Fruit fly (Drosophila melanogaster) S2 (cell line): ENCODE data around the gene Spn85F.

ENCODE experiments used
- CG8478 ChIP-seq: fragments of >200 bp; optimal IDR thresholded peaks from 2 replicates; lab custom pipeline; 2018
- CTCF ChIP-seq, 2 experiments: fragments of >200 bp; optimal IDR thresholded peaks; 2 replicates each; lab custom pipeline; 2018

Gene Spn85F

DNA sequence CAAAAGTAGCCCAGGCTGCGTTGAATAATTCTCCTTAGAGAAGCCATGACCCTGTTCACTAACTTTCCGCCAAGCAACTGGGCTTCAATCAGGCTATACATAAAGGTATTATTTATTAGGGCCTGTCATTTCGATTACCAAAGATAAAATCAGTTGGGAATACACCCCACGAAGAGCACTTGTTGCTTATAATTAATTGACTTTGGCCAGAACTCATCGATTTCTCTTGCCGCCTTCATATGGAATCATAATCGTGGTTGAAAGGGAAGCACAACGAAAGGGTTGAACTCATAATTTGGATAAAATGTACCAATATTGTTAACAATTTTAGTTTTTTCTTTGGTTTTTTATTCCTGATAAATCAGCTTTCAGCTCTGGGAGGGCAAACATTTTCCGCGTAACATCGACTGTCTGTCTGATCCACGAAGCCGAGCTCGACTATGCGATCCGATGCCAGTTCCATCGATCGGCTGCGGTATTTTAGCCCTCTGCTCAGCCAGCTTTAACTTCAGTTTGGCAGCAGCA is at the start of gene Spn85F, which contains the start of gene Gr85a:
TSS of gene Spn85F (plus strand) at position 475 of the 525 bp plus-strand sequence.
TSS of gene Gr85a (minus strand) at position 101 of the 525 bp plus-strand sequence.
- no peak for TF ChIP-seq CG8478 (lab: Kevin White, UChicago)
- no peak for TF ChIP-seq CTCF (optimal IDR thresholded peaks at IDR 0.05; lab: Kevin White, UChicago)

DNA sequence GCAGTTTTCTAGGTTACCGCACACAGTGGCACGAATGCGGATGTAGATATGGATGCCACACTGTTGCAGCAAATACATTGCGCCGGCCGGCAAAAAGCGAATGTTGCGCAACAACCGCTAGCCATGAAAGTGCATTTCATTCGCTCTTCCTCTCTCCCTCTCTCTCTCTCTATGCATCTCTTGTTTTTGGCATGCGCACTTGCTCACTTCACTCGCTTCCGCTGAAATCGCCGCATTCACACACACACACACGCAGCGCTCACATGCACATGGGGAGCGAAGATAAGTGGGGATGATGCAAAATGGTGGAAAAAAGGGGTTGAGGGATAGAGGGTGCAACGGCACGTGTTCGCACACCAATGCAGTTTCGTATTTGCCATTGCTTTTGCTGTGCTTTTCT is 47.1 kb upstream of the Spn85F start:
- no peak for TF ChIP-seq CTCF (optimal IDR thresholded peaks at IDR 0.05; lab: Kevin White, UChicago)
- no peak for TF ChIP-seq CG8478 (lab: Kevin White, UChicago)

DNA sequence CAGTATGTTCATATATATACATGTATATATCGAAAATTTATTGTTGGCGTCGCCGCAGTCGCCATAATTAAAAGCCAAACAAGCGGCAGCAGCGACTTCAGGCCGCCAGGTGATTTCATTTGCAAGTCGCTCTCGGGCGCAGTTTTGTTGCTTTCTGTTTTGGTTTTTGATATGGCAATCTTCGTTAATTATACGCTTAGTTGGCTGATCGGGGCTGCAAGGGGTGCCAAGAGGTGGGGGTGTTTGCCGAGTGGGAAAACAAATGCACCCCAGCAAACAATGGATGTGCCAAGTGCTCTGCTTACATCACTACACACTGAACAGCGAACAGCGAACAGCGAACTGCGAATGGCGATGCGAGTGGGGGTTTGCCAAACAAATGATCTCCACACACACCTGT is 46.0 kb upstream of the Spn85F start:
- TF ChIP-seq CG8478 (lab: Kevin White, UChicago), result no peak
- no peak for TF ChIP-seq CTCF (optimal IDR thresholded peaks at IDR 0.05; lab: Kevin White, UChicago)

DNA sequence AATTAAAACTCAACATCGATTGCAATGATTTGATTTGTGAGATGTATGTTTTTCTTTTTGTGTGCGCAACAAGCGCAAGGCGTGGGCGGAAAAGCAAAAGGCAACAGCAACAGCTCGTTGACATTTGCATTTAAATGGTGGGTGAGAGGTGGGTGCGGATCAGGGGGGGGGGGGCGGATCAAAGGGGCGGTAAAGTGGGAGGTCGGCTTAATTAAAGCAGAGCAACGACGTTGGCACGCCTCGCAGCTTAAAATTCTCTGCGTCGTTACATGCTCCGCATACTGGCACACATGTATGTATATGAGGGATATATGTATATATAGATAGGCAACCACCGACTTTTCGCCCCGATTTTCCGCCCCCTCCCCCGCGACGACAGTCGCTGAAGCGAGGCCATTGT is 45.3 kb upstream of the Spn85F start:
- no peak for TF ChIP-seq CTCF (optimal IDR thresholded peaks at IDR 0.05; lab: Kevin White, UChicago)
- no peak for TF ChIP-seq CG8478 (lab: Kevin White, UChicago)

DNA sequence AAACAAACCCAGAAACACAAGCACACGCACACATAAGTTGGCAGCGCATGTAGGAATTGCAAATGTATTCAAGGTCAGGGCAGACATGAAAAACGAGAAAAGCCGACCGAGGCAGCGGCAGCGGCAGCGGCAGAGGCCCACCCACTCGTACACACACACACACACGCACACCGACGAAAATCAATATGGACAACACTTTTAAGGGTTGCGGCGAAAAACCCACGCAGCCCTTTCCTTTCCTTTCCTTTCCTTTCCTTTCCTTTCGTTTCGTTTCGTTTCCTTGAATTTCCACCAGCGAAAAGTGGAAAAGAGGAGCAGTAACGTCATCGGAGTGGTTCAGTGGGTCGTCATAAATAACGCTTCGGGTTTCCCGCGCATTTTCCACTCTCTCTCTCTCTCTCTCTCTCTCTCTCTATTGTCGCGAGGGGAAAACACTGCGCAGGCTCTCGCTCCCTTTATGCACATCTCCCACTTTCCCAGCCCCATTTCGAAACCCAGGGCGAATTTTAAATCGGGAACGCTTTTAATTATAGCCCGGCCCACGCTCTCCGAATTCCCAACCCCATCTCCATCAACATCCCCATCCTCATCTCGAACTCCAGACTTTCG is 44.2 kb upstream of the Spn85F start:
- TF ChIP-seq CTCF (optimal IDR thresholded peaks at IDR 0.05; lab: Kevin White, UChicago), result no peak
- TF ChIP-seq CG8478 (lab: Kevin White, UChicago), result no peak

DNA sequence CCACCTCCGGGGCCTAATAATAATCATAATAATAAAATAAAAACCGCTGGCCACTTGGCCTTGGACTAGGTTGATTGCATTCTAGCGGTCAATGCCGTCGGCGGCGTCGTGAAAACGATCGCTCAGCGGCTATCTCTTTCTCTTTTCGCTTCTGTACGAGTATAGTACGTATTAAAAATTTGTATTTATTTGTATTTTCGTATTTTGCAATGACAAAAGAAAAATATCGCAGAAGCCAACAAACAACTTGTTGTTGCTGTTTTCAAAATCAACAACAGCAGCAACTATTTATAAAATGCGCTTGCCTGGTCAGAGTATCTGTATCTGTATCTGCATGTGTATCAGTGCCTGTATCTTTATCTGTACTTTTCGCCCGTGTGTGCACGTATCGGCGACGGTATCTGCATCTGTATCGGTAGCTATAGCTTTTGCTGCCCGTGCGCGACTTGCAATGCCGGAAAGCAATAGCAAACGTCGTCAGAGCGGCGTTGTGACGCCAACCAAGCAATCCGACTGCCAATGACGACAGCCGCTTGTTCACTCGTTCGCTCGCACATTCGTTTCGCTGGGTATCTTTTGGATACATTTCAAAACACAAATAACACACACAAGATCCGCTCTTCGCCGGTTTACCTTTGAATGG is 42.2 kb upstream of the Spn85F start:
- TF ChIP-seq CG8478 (lab: Kevin White, UChicago) (no peak), CTCF (optimal IDR thresholded peaks at IDR 0.05; lab: Kevin White, UChicago) (no peak)

DNA sequence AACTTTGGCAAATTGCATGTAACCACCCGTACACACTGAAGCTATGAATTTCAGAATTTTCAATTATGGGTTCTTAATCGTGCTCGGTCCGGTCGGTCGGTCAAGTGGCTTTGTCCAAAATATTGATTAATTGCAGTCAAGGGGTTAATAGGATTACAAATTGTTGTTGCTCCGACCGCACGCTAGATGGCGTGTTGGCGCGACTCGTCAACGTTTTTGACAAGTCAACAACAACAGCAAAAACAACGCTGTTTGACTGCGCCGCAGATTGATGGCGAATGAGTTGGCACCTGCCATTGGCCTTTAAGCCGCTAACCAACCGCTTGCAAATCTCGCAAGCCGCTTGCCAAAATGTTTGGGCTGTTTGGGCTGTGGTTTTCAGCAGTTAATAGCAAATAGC is 40.2 kb upstream of the Spn85F start:
- TF ChIP-seq CG8478 (lab: Kevin White, UChicago), result no peak
- TF ChIP-seq CTCF (optimal IDR thresholded peaks at IDR 0.05; lab: Kevin White, UChicago), result peak; percentile 69 to 79

DNA sequence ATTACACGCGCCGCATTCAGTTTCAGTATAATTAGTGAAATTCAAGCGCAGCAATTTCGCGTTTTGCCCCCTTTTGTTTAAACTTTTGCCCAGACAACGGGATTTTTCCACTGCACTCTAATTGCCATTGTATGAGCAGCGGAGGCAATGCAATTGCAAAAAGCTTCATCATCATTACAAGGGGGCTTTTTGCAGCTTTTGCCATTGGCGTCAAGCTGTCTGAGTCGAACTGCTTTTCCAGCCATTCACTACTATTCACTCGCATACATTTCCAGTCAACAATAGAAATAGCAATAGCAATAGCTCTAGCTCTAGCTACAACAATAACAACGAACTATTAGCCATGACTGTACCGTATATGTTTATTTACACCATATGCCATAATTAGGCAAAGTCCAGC is 39.8 kb upstream of the Spn85F start:
- TF ChIP-seq CTCF (optimal IDR thresholded peaks at IDR 0.05; lab: Kevin White, UChicago), result no peak
- no peak for TF ChIP-seq CG8478 (lab: Kevin White, UChicago)

DNA sequence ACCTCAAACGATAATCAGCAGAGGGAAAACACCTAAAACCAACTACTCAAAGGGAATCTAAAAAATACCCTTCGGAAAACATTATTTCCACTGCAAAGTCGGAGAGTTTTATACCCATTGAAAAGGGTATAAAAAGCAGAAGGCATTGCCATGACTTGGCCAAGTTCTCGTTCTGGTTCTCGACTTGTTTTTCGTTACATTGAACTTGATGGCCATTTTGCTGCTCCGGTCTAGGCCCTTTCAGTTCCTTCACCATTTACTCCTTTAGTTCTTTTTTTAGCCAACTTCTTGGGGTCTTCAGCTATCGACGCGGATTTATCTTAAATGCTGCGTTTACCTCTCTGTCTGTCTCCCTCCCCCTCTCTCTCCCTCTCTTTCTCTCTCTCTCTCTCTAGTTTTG is 37.1 kb upstream of the Spn85F start:
- no peak for TF ChIP-seq CG8478 (lab: Kevin White, UChicago)

DNA sequence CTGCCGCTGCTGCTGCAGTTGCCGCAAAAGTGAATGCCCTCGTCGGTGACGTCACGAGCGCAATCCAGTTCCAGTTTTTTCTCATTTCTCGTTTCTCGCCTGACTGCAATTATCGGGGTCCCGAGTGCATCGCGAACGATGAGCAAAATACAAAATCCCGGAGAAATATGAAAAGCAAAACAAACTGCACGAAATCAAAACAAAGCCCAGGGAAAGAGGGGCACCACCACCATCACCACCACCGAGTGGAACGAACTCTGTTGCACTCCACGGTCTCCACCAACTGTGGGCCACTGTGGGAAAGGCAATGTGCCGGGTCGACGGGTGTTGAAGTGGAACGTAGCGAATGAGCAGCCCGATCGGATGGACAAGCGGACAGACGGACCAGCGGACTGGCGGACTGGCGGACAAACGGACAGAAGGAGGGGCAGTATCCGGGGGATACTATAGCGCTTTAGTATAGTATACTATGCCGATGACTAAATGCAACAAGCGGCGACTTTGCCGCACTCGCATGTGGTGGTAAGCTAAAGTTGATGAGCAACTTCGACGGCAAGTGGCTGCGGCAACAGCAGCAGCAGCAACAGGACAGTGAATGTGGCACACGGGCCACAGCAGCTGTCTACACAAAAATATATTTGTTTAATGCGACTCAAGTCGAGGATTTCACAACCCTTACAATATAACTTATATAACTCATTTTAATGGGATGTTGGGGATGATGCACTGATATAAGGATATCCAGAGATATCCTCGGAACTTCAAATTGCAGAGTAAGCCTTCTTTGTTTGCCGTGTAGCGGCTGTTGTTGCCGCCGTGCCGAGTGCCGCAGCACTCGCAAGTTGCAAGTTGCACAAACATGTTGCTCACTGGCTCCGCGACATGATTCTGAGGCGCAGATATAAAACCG is 35.5 kb upstream of the Spn85F start:
- TF ChIP-seq CG8478 (lab: Kevin White, UChicago) (no peak), CTCF (optimal IDR thresholded peaks at IDR 0.05; lab: Kevin White, UChicago) (no peak)

DNA sequence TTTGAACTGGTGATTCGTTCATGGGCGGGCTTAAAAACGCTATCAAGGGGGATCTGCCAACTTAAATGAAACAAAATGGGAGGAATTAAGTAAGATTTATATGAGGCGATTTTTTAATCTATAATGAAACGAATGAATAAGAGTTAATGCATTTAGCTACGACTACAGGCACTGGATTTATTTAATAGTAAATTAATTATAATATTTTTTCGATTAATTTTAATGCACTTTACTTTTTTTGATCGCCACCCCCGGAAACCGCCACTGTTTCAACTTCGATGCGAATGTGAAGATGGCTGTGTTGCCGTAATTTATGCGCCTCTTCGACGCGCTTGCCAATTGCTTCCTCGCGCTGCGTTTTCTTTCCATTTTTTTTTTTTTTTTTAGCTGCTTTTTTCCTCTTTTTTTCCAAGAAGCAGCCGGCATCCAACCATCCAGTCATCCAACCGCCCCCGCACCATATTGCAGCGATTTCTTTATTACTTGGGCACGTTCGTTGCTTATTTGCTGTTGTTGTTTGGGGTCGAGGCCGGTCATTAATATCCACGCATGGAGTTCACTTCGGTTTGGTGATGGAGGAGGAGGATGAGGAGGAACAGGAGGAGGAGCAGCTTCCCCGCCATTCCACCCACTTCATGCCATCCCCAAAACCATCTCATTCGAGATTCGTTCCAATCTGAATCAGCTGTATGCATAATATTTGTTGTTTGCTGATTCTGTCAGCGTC is 33.6 kb upstream of the Spn85F start:
- no peak for TF ChIP-seq CG8478 (lab: Kevin White, UChicago)

DNA sequence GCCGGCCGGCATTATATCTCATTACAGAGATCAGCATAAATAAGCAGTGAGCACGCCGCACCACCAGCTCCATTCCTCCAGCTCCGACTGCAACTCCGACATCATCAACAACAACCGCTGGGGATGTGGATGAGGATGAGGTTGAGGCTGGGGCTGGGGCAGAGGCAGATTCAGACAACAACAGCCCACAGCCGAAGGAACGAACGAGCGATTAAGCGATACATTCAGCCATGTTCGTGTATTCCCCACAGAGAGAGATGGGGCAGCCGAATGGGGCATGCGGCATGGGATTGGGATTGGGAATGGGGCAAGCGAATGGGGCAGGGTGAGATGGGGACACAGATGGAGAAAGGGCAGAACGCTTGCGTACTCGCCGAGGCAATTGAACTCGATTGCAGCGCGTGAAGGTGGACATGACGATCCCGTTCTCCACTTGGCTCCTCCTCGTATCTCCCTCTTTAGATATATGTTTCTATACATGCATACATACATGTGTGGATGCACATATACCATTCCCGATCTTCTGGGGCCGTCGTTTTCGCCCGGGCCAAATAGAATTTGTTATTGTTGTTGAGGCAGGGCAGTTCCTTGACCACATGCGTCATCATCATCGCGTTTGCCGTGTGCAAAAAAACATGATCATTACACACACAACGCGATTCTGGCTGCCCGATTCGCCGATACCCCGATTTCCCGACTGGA is 32.2 kb upstream of the Spn85F start:
- TF ChIP-seq CG8478 (lab: Kevin White, UChicago) (no peak), CTCF (optimal IDR thresholded peaks at IDR 0.05; lab: Kevin White, UChicago) (no peak)

DNA sequence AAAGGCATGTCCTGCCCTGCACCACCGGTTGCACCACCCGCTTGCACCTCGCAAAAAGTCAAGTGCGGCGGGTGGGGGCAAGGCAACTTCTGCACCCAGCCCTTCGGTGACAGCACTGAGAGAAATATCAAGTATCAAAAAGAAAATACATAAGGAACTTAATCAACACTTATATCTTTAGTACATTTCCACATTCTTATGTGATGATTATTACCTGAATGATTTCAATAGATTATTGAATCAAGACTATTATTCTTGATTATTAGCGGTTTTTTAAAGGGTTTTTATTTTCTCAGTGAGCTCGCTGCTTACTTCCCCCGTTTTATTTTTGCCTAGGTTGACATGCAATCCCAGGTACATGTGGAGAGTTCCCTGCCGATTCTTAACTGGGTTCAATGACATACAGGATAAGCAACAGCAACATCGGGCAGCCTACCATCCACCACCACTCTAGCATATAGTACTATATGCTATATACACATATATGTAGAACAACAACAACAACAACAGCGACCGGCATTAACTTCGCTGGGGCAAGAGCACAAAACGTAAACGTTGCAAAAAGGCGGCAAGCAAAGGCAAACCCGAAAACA is 30.8 kb upstream of the Spn85F start:
- TF ChIP-seq CG8478 (lab: Kevin White, UChicago) (no peak), CTCF (optimal IDR thresholded peaks at IDR 0.05; lab: Kevin White, UChicago) (no peak)
